Fruit fly (Drosophila melanogaster) whole organism, wandering third instar larva: ENCODE results near the gene Gr64b.

Experiments used
- Abd-B ChIP-seq: fragments of >200 bp; optimal IDR thresholded peaks from 2 replicates; lab custom pipeline; 2017; ENCODE audit warnings: missing biosample characterization, missing genetic modification characterization
- CG32264 ChIP-seq: fragments of 200-800 bp; sonication (Bioruptor generic); optimal IDR thresholded peaks from 2 replicates; lab custom pipeline; 2016; ENCODE audit warnings: missing biosample characterization, missing genetic modification characterization
- CG9705 ChIP-seq: fragments of 200-800 bp; sonication (Bioruptor generic); optimal IDR thresholded peaks from 2 replicates; lab custom pipeline; 2018; ENCODE audit warnings: missing biosample characterization, mild to moderate bottlenecking, missing genetic modification characterization
- CrebA ChIP-seq: fragments of 200-800 bp; sonication (Bioruptor generic); optimal IDR thresholded peaks from 2 replicates; lab custom pipeline; 2016; ENCODE audit warnings: missing biosample characterization, mild to moderate bottlenecking, missing genetic modification characterization, borderline replicate concordance
- Dfd ChIP-seq: fragments of >200 bp; optimal IDR thresholded peaks from 2 replicates; lab custom pipeline; 2017; ENCODE audit warnings: missing biosample characterization, missing genetic modification characterization
- Dif ChIP-seq: fragments of 200-275, 200-300 bp; sonication (Bioruptor generic); optimal IDR thresholded peaks from 2 replicates; lab custom pipeline; 2018; ENCODE audit warnings: missing biosample characterization, missing genetic modification characterization; ENCODE audit not compliant: partially characterized antibody
- GATAd ChIP-seq: sonication (Bioruptor generic); optimal IDR thresholded peaks from 2 replicates; lab custom pipeline; 2016; ENCODE audit warnings: missing biosample characterization, missing genetic modification characterization
- Hnf4 ChIP-seq: fragments of 200-800 bp; sonication (Bioruptor generic); optimal IDR thresholded peaks from 2 replicates; lab custom pipeline; 2016; ENCODE audit warnings: missing biosample characterization, mild to moderate bottlenecking, missing genetic modification characterization
- Hr78 ChIP-seq: fragments of >200 bp; optimal IDR thresholded peaks from 2 replicates; lab custom pipeline; 2017; ENCODE audit warnings: missing biosample characterization, missing genetic modification characterization
- Hr83 ChIP-seq: fragments of 200-300 bp; sonication (Bioruptor generic); optimal IDR thresholded peaks from 2 replicates; lab custom pipeline; 2016; ENCODE audit warnings: missing biosample characterization, mild to moderate bottlenecking, missing genetic modification characterization, moderate library complexity; ENCODE audit not compliant: poor library complexity, severe bottlenecking
- Jra ChIP-seq: sonication (Bioruptor generic); optimal IDR thresholded peaks from 2 replicates; lab custom pipeline; 2016; ENCODE audit warnings: missing biosample characterization, missing genetic modification characterization
- Mio ChIP-seq: sonication (Bioruptor generic); optimal IDR thresholded peaks from 2 replicates; lab custom pipeline; 2016; ENCODE audit warnings: missing biosample characterization, missing genetic modification characterization
- Myc ChIP-seq: fragments of >200 bp; optimal IDR thresholded peaks from 2 replicates; lab custom pipeline; 2017
- N ChIP-seq: fragments of >200 bp; optimal IDR thresholded peaks from 2 replicates; lab custom pipeline; 2018; ENCODE audit warnings: missing biosample characterization, missing external identifiers, missing genetic modification characterization
- OdsH ChIP-seq: fragments of 200-800 bp; sonication (Bioruptor generic); optimal IDR thresholded peaks from 2 replicates; lab custom pipeline; 2016; ENCODE audit warnings: missing biosample characterization, mild to moderate bottlenecking, missing genetic modification characterization
- Rel ChIP-seq, 2 experiments: fragments of 200-800 bp; sonication (Bioruptor generic) in 1 of 2; optimal IDR thresholded peaks; 2 replicates in 1 of 2; 3 replicates in 1 of 2; lab custom pipeline; 2016 to 2019; ENCODE audit warnings: mild to moderate bottlenecking in 2 of 2, missing biosample characterization in 2 of 2, missing genetic modification characterization in 2 of 2, moderate library complexity in 1 of 2
- Sp1 ChIP-seq: fragments of 200-800 bp; sonication (Bioruptor generic); optimal IDR thresholded peaks from 3 replicates; lab custom pipeline; 2019; ENCODE audit warnings: missing biosample characterization, mild to moderate bottlenecking, missing genetic modification characterization, moderate library complexity
- Vsx2 ChIP-seq: fragments of 200-300, 225-300 bp; sonication (Bioruptor generic); optimal IDR thresholded peaks from 2 replicates; lab custom pipeline; 2018; ENCODE audit warnings: missing biosample characterization, missing genetic modification characterization; ENCODE audit not compliant: partially characterized antibody
- br ChIP-seq: fragments of 200-800 bp; sonication (Bioruptor generic); optimal IDR thresholded peaks from 2 replicates; lab custom pipeline; 2016; ENCODE audit warnings: missing biosample characterization, missing genetic modification characterization
- dl ChIP-seq, 2 experiments: fragments of 175-275, 200-275 bp in 1 of 2; fragments of 200-275 bp in 1 of 2; sonication (Bioruptor generic); optimal IDR thresholded peaks; lab custom pipeline; 2018; ENCODE audit warnings: mild to moderate bottlenecking in 2 of 2, missing biosample characterization in 2 of 2, missing genetic modification characterization in 2 of 2, moderate library complexity in 2 of 2; ENCODE audit not compliant: partially characterized antibody in 2 of 2, insufficient read depth in 1 of 2
- dsf ChIP-seq: sonication (Bioruptor generic); optimal IDR thresholded peaks from 2 replicates; lab custom pipeline; 2016; ENCODE audit warnings: missing biosample characterization, missing genetic modification characterization, borderline replicate concordance
- ey ChIP-seq: fragments of 200-800 bp; sonication (Bioruptor generic); optimal IDR thresholded peaks from 2 replicates; lab custom pipeline; 2016; ENCODE audit warnings: missing biosample characterization, missing genetic modification characterization
- foxo ChIP-seq, 2 experiments: fragments of 200-800 bp; sonication (Bioruptor generic); optimal IDR thresholded peaks; 2 replicates in 1 of 2; 3 replicates in 1 of 2; lab custom pipeline; 2016 to 2017; ENCODE audit warnings: missing biosample characterization in 2 of 2, missing genetic modification characterization in 2 of 2
- h ChIP-seq: fragments of 200-800 bp; sonication (Bioruptor generic); optimal IDR thresholded peaks from 3 replicates; lab custom pipeline; 2016; ENCODE audit warnings: missing biosample characterization, mild to moderate bottlenecking, missing genetic modification characterization
- jim ChIP-seq: fragments of 175-275, 200-325 bp; sonication (Bioruptor generic); optimal IDR thresholded peaks from 2 replicates; lab custom pipeline; 2016; ENCODE audit warnings: missing biosample characterization, mild to moderate bottlenecking, missing genetic modification characterization
- lola ChIP-seq: fragments of >200 bp; optimal IDR thresholded peaks from 2 replicates; lab custom pipeline; 2017; ENCODE audit warnings: missing biosample characterization, missing genetic modification characterization
- pan ChIP-seq: fragments of >200 bp; optimal IDR thresholded peaks from 2 replicates; lab custom pipeline; 2017
- psq ChIP-seq: fragments of 200-800 bp; sonication (Bioruptor generic); optimal IDR thresholded peaks from 3 replicates; lab custom pipeline; 2017; ENCODE audit warnings: missing biosample characterization, mild to moderate bottlenecking, missing genetic modification characterization, moderate library complexity
- rgr ChIP-seq: fragments of 200-800 bp; sonication (Bioruptor generic); optimal IDR thresholded peaks from 3 replicates; lab custom pipeline; 2016; ENCODE audit warnings: missing biosample characterization, mild to moderate bottlenecking, missing genetic modification characterization
- sage ChIP-seq: fragments of 200-800 bp; sonication (Bioruptor generic); optimal IDR thresholded peaks from 2 replicates; lab custom pipeline; 2016; ENCODE audit warnings: missing biosample characterization, mild to moderate bottlenecking, missing genetic modification characterization
- sv ChIP-seq: fragments of 200-800 bp; sonication (Bioruptor generic); optimal IDR thresholded peaks from 3 replicates; lab custom pipeline; 2016; ENCODE audit warnings: missing biosample characterization, missing genetic modification characterization
- tai ChIP-seq: sonication (Bioruptor generic); optimal IDR thresholded peaks from 2 replicates; lab custom pipeline; 2016; ENCODE audit warnings: missing biosample characterization, missing genetic modification characterization

Gr64b gene

dm6 chr3L:4000711-4001110 is 27.7 kb upstream of the Gr64b start:
- TF ChIP-seq h (GFP tag; lab: Kevin White, UChicago) = no peak
- no peak for TF ChIP-seq lola
- no peak for TF ChIP-seq Mio (GFP tag; lab: Kevin White, UChicago)
- TF ChIP-seq pan (lab: Kevin White, UChicago) = no peak
- TF ChIP-seq br (GFP tag; lab: Kevin White, UChicago) = no peak
- TF ChIP-seq Abd-B (GFP tag; lab: Kevin White, UChicago) = no peak
- no peak for TF ChIP-seq OdsH (GFP tag; lab: Kevin White, UChicago)
- TF ChIP-seq dl (GFP tag; optimal IDR thresholded peaks at IDR 0.05; lab: Kevin White, UChicago; ENCODE audit: insufficient read depth in 1 of 2, partially characterized antibody in 2 of 2) = no peak
- no peak for TF ChIP-seq sv
- TF ChIP-seq Dif (GFP tag; lab: Kevin White, UChicago) = no peak
- TF ChIP-seq dsf (GFP tag; lab: Kevin White, UChicago) = no peak
- no peak for TF ChIP-seq sage (GFP tag; lab: Kevin White, UChicago)
- TF ChIP-seq foxo (GFP tag; optimal IDR thresholded peaks at IDR 0.05; lab: Kevin White, UChicago) = no peak
- no peak for TF ChIP-seq psq (GFP tag; lab: Kevin White, UChicago)
- TF ChIP-seq tai = no peak
- no peak for TF ChIP-seq Dfd
- TF ChIP-seq ey (GFP tag; lab: Kevin White, UChicago) = no peak
- TF ChIP-seq CG32264 (GFP tag; lab: Kevin White, UChicago) = no peak
- no peak for TF ChIP-seq Myc
- TF ChIP-seq, all 38 proteins: peak for 0

dm6 chr3L:4001500-4001899 is 26.9 kb upstream of the Gr64b start:
- TF ChIP-seq Hnf4 (GFP tag; lab: Kevin White, UChicago) (no peak), jim (GFP tag; lab: Kevin White, UChicago) (no peak), Vsx2 (GFP tag; lab: Kevin White, UChicago) (no peak), Abd-B (GFP tag; lab: Kevin White, UChicago) (no peak), Rel (GFP tag; optimal IDR thresholded peaks at IDR 0.05; lab: Kevin White, UChicago) (no peak), Rel (tag; optimal IDR thresholded peaks at IDR 0.05; lab: Kevin White, UChicago) (no peak), h (GFP tag; lab: Kevin White, UChicago) (no peak), CrebA (GFP tag; lab: Kevin White, UChicago) (no peak), CG32264 (GFP tag; lab: Kevin White, UChicago) (no peak), dsf (GFP tag; lab: Kevin White, UChicago) (no peak), tai (no peak)

- no peak for TF ChIP-seq Sp1 (GFP tag; lab: Kevin White, UChicago)
- TF ChIP-seq h (GFP tag; lab: Kevin White, UChicago) = no peak
- no peak for TF ChIP-seq rgr (GFP tag; lab: Kevin White, UChicago)
- TF ChIP-seq CG9705 = no peak
- TF ChIP-seq Dfd = no peak
- TF ChIP-seq GATAd (GFP tag; lab: Kevin White, UChicago) = no peak
- TF ChIP-seq Dif (GFP tag; lab: Kevin White, UChicago) = no peak
- TF ChIP-seq N (GFP tag; lab: Kevin White, UChicago) = no peak
- no peak for TF ChIP-seq Hr78 (GFP tag; lab: Kevin White, UChicago)
- no peak for TF ChIP-seq sage (GFP tag; lab: Kevin White, UChicago)
- TF ChIP-seq tai = no peak
Measured at dm6 chr3L:4003316-4003715, 25.1 kb upstream of the Gr64b start, which contains the start of gene CG14985. Gene CG14985, plus strand, starts transcription at chr3L:4003474.

dm6 chr3L:4007256-4007655 is 21.1 kb upstream of the Gr64b start:
- TF ChIP-seq Sp1 (GFP tag; lab: Kevin White, UChicago) = no peak
- no peak for TF ChIP-seq br (GFP tag; lab: Kevin White, UChicago)

dm6 chr3L:4010122-4010521 is 18.3 kb upstream of the Gr64b start:
- TF ChIP-seq Dfd (no peak), lola (no peak), ey (GFP tag; lab: Kevin White, UChicago) (no peak), jim (GFP tag; lab: Kevin White, UChicago) (no peak), rgr (GFP tag; lab: Kevin White, UChicago) (no peak), Vsx2 (GFP tag; lab: Kevin White, UChicago) (no peak), Rel (GFP tag; optimal IDR thresholded peaks at IDR 0.05; lab: Kevin White, UChicago) (no peak), Rel (tag; optimal IDR thresholded peaks at IDR 0.05; lab: Kevin White, UChicago) (no peak), Hr83 (GFP tag; lab: Kevin White, UChicago) (no peak), dl (GFP tag; optimal IDR thresholded peaks at IDR 0.05; lab: Kevin White, UChicago; ENCODE audit: insufficient read depth in 1 of 2, partially characterized antibody in 2 of 2) (no peak), CrebA (GFP tag; lab: Kevin White, UChicago) (no peak), CG32264 (GFP tag; lab: Kevin White, UChicago) (no peak), Jra (GFP tag; lab: Kevin White, UChicago) (no peak), pan (lab: Kevin White, UChicago) (no peak), Hnf4 (GFP tag; lab: Kevin White, UChicago) (no peak)
